Fruit fly (Drosophila melanogaster) whole organism, embryonic: ENCODE data around the gene clumsy.

Experiments
- Adf1 ChIP-seq: fragments of 200-800 bp; sonication (Bioruptor generic); IDR thresholded peaks from 2 replicates; pipeline ENCODE4 v1.3.6; 2022; ENCODE audit warnings: missing biosample characterization, missing genetic modification characterization
- Atf-2 ChIP-seq: fragments of 200-800 bp; sonication (Bioruptor generic); optimal IDR thresholded peaks from 2 replicates; lab custom pipeline; 2016; ENCODE audit warnings: missing biosample characterization, missing genetic modification characterization
- BEAF-32 ChIP-seq: fragments of 200-800 bp; sonication (Bioruptor generic); optimal IDR thresholded peaks from 3 replicates; lab custom pipeline; 2017; ENCODE audit warnings: missing biosample characterization, missing genetic modification characterization, mild to moderate bottlenecking, moderate library complexity, missing genetic modification reagents
- Bdp1 ChIP-seq: fragments of 200-800 bp; sonication (Bioruptor generic); optimal IDR thresholded peaks from 3 replicates; lab custom pipeline; 2016; ENCODE audit warnings: missing biosample characterization, missing genetic modification characterization
- CG10959 ChIP-seq: fragments of 200-800 bp; sonication (Bioruptor generic); IDR thresholded peaks from 2 replicates; pipeline ENCODE4 v1.3.6; 2022; ENCODE audit warnings: missing biosample characterization, missing genetic modification characterization
- CG12299 ChIP-seq: fragments of 200-800 bp; sonication (Bioruptor generic); optimal IDR thresholded peaks from 2 replicates; lab custom pipeline; 2018; ENCODE audit warnings: missing biosample characterization, mild to moderate bottlenecking, missing genetic modification characterization
- CG13123 ChIP-seq: fragments of 200-800 bp; sonication (Bioruptor generic); optimal IDR thresholded peaks from 2 replicates; lab custom pipeline; 2016; ENCODE audit warnings: missing biosample characterization, missing genetic modification characterization
- CG15073 ChIP-seq: fragments of 200-800 bp; sonication (Bioruptor generic); optimal IDR thresholded peaks from 2 replicates; lab custom pipeline; 2016; ENCODE audit warnings: missing biosample characterization, missing genetic modification characterization
- CG2120 ChIP-seq: fragments of 200-800 bp; sonication (Bioruptor generic); optimal IDR thresholded peaks from 3 replicates; lab custom pipeline; 2016; ENCODE audit warnings: missing biosample characterization, missing genetic modification characterization
- CG2678 ChIP-seq: fragments of 200-800 bp; sonication (Bioruptor generic); optimal IDR thresholded peaks from 3 replicates; lab custom pipeline; 2019; ENCODE audit warnings: missing biosample characterization, mild to moderate bottlenecking, missing genetic modification characterization, moderate library complexity
- CG2712 ChIP-seq: fragments of 200-800 bp; optimal IDR thresholded peaks from 3 replicates; lab custom pipeline; 2019; ENCODE audit warnings: missing biosample characterization, mild to moderate bottlenecking, missing genetic modification characterization, moderate library complexity
- CG4707 ChIP-seq: fragments of 200-800 bp; sonication (Bioruptor generic); optimal IDR thresholded peaks from 2 replicates; lab custom pipeline; 2018; ENCODE audit warnings: missing biosample characterization, mild to moderate bottlenecking, missing genetic modification characterization, moderate library complexity
- CG5180 ChIP-seq: fragments of 200-800 bp; sonication (Bioruptor generic); optimal IDR thresholded peaks from 3 replicates; lab custom pipeline; 2017; ENCODE audit warnings: missing biosample characterization, missing genetic modification characterization, mild to moderate bottlenecking, moderate library complexity, missing genetic modification reagents
- CG6175 ChIP-seq: fragments of 200-800 bp; sonication (Bioruptor generic); IDR thresholded peaks from 3 replicates; pipeline ENCODE4 v1.3.6; 2022; ENCODE audit warnings: missing biosample characterization, missing genetic modification characterization
- CG6854 ChIP-seq: fragments of 200-800 bp; sonication (Bioruptor generic); optimal IDR thresholded peaks from 3 replicates; lab custom pipeline; 2017; ENCODE audit warnings: missing biosample characterization, mild to moderate bottlenecking, missing genetic modification characterization
- CG7745 ChIP-seq: fragments of 200-800 bp; sonication (Bioruptor generic); optimal IDR thresholded peaks from 2 replicates; lab custom pipeline; 2018; ENCODE audit warnings: missing biosample characterization, mild to moderate bottlenecking, missing genetic modification characterization, moderate library complexity
- CG9437 ChIP-seq: fragments of 200-800 bp; sonication (Bioruptor generic); optimal IDR thresholded peaks from 2 replicates; lab custom pipeline; 2018; ENCODE audit warnings: missing biosample characterization, mild to moderate bottlenecking, missing genetic modification characterization
- CG9797 ChIP-seq: fragments of 200-800 bp; sonication (Bioruptor generic); optimal IDR thresholded peaks from 3 replicates; lab custom pipeline; 2018; ENCODE audit warnings: missing biosample characterization, mild to moderate bottlenecking, missing genetic modification characterization
- Camta ChIP-seq: fragments of 200-800 bp; sonication (Bioruptor generic); optimal IDR thresholded peaks from 2 replicates; lab custom pipeline; 2016; ENCODE audit warnings: missing biosample characterization, missing genetic modification characterization
- CoRest ChIP-seq: fragments of 200-800 bp; sonication (Bioruptor generic); optimal IDR thresholded peaks from 3 replicates; lab custom pipeline; 2018; ENCODE audit warnings: missing biosample characterization, mild to moderate bottlenecking, missing genetic modification characterization, moderate library complexity
- Dek ChIP-seq: fragments of 200-800 bp; sonication (Bioruptor generic); optimal IDR thresholded peaks from 3 replicates; lab custom pipeline; 2019; ENCODE audit warnings: missing biosample characterization, mild to moderate bottlenecking, missing genetic modification characterization, moderate library complexity
- Hr51 ChIP-seq, 2 experiments: fragments of 200-800 bp; sonication (Bioruptor generic); optimal IDR thresholded peaks; 2 replicates in 1 of 2; 3 replicates in 1 of 2; lab custom pipeline; 2016 to 2018; ENCODE audit warnings: missing biosample characterization in 2 of 2, missing genetic modification characterization in 2 of 2, mild to moderate bottlenecking in 1 of 2, moderate library complexity in 1 of 2
- NC2β ChIP-seq: fragments of 200-800 bp; sonication (Bioruptor generic); optimal IDR thresholded peaks from 2 replicates; lab custom pipeline; 2016; ENCODE audit warnings: missing biosample characterization, missing genetic modification characterization
- Nf-YB ChIP-seq: fragments of 200-800 bp; sonication (Bioruptor generic); optimal IDR thresholded peaks from 3 replicates; lab custom pipeline; 2019; ENCODE audit warnings: missing biosample characterization, mild to moderate bottlenecking, missing genetic modification characterization, moderate library complexity
- Side ChIP-seq: fragments of 200-800 bp; sonication (Bioruptor generic); optimal IDR thresholded peaks from 2 replicates; lab custom pipeline; 2016; ENCODE audit warnings: missing biosample characterization, missing genetic modification characterization
- Tbp ChIP-seq: fragments of >200 bp; optimal IDR thresholded peaks from 2 replicates; lab custom pipeline; 2018; ENCODE audit warnings: missing biosample characterization, missing genetic modification characterization
- aop ChIP-seq: fragments of 200-800 bp; sonication (Bioruptor generic); IDR thresholded peaks from 2 replicates; pipeline ENCODE4 v1.3.6; 2022; ENCODE audit warnings: missing biosample characterization, missing genetic modification characterization
- bab2 ChIP-seq: fragments of 200-800 bp; sonication (Bioruptor generic); optimal IDR thresholded peaks from 2 replicates; lab custom pipeline; 2016; ENCODE audit warnings: missing biosample characterization, missing genetic modification characterization
- chn ChIP-seq: fragments of 200-800 bp; sonication (Bioruptor generic); optimal IDR thresholded peaks from 2 replicates; lab custom pipeline; 2016; ENCODE audit warnings: missing biosample characterization, missing genetic modification characterization
- ci ChIP-seq: fragments of 200-800 bp; sonication (Bioruptor generic); IDR thresholded peaks from 3 replicates; pipeline ENCODE4 v1.3.6; 2022; ENCODE audit warnings: missing biosample characterization, missing genetic modification characterization
- dmrt11E ChIP-seq: fragments of 200-800 bp; sonication (Bioruptor generic); optimal IDR thresholded peaks from 3 replicates; lab custom pipeline; 2018; ENCODE audit warnings: missing biosample characterization, mild to moderate bottlenecking, missing genetic modification characterization, moderate library complexity
- emc ChIP-seq: fragments of 200-800 bp; sonication (Bioruptor generic); optimal IDR thresholded peaks from 2 replicates; lab custom pipeline; 2016; ENCODE audit warnings: missing biosample characterization, missing genetic modification characterization
- gcm ChIP-seq: fragments of 200-800 bp; sonication (Bioruptor generic); optimal IDR thresholded peaks from 2 replicates; lab custom pipeline; 2019; ENCODE audit warnings: missing biosample characterization, mild to moderate bottlenecking, missing genetic modification characterization, moderate library complexity
- luna ChIP-seq: fragments of 200-800 bp; sonication (Bioruptor generic); optimal IDR thresholded peaks from 2 replicates; lab custom pipeline; 2016; ENCODE audit warnings: missing biosample characterization, missing genetic modification characterization
- prd ChIP-seq, 3 experiments: fragments of >200 bp in 2 of 3; fragments of 200-800 bp in 1 of 3; sonication (Bioruptor generic) in 1 of 3; optimal IDR thresholded peaks in 2 of 3; IDR thresholded peaks in 1 of 3; 2 replicates in 2 of 3; 3 replicates in 1 of 3; pipeline versions ENCODE4 v1.3.6 to Lab custom; 2017 to 2022; ENCODE audit warnings: missing biosample characterization in 1 of 3, missing genetic modification characterization in 1 of 3
- repo ChIP-seq: fragments of 200-800 bp; sonication (Bioruptor generic); optimal IDR thresholded peaks from 2 replicates; lab custom pipeline; 2016; ENCODE audit warnings: missing biosample characterization, missing genetic modification characterization
- rib ChIP-seq: fragments of 200-800 bp; sonication (Bioruptor generic); IDR thresholded peaks from 2 replicates; pipeline ENCODE4 v1.3.6; 2022; ENCODE audit warnings: missing biosample characterization, missing genetic modification characterization
- sens-2 ChIP-seq: fragments of 200-800 bp; sonication (Bioruptor generic); IDR thresholded peaks from 2 replicates; pipeline ENCODE4 v1.3.6; 2022; ENCODE audit warnings: missing biosample characterization, missing genetic modification characterization
- sisA ChIP-seq: fragments of 200-800 bp; sonication (Bioruptor generic); IDR thresholded peaks from 2 replicates; pipeline ENCODE4 v1.3.6; 2022; ENCODE audit warnings: missing biosample characterization, missing genetic modification characterization
- tgo ChIP-seq: fragments of 200-800 bp; sonication (Bioruptor generic); IDR thresholded peaks from 3 replicates; pipeline ENCODE4 v1.3.6; 2022; ENCODE audit warnings: missing biosample characterization, missing genetic modification characterization
- wdn ChIP-seq: fragments of 200-800 bp; sonication (Bioruptor generic); IDR thresholded peaks from 2 replicates; pipeline ENCODE4 v1.3.6; 2022; ENCODE audit warnings: missing biosample characterization, missing genetic modification characterization

clumsy gene

dm6 chr2L:21198633-21199264 lies 7.5 kb upstream of the clumsy start, which contains the start of gene Ret (continued):
- TF ChIP-seq Adf1 (no peak), Tbp (GFP tag; lab: Kevin White, UChicago) (no peak), CG9797 (GFP tag; lab: Kevin White, UChicago) (no peak), CoRest (tag; lab: Kevin White, UChicago) (no peak), wdn (GFP tag; lab: Robert Waterston, UW) (no peak), CG6175 (no peak), prd (optimal IDR thresholded peaks at IDR 0.05; lab: Kevin White, UChicago) (no peak), prd (GFP tag; IDR thresholded peaks at IDR 0.05; lab: Robert Waterston, UW) (no peak), rib (GFP tag; lab: Robert Waterston, UW) (no peak), BEAF-32 (no peak), CG10959 (GFP tag; lab: Robert Waterston, UW) (no peak), aop (GFP tag; lab: Robert Waterston, UW) (no peak), Hr51 (GFP tag; optimal IDR thresholded peaks at IDR 0.05; lab: Kevin White, UChicago) (no peak), CG12299 (tag; lab: Kevin White, UChicago) (no peak), ci (GFP tag; lab: Robert Waterston, UW) (no peak), CG9437 (GFP tag; lab: Kevin White, UChicago) (no peak), sisA (GFP tag; lab: Robert Waterston, UW) (no peak), repo (GFP tag; lab: Kevin White, UChicago) (no peak), CG2120 (GFP tag; lab: Kevin White, UChicago) (no peak), CG5180 (GFP tag; lab: Kevin White, UChicago) (no peak), Camta (no peak), CG7745 (no peak), bab2 (no peak), CG6854 (no peak), tgo (GFP tag; lab: Robert Waterston, UW) (no peak)

dm6 chr2L:21200275-21200674 lies 6.0 kb upstream of the clumsy start, which contains the start of gene CG31624:
Gene CG31624, minus strand, starts transcription at chr2L:21200375.
- TF ChIP-seq gcm (GFP tag; lab: Kevin White, UChicago) (no peak), CG13123 (GFP tag; lab: Kevin White, UChicago) (no peak), dmrt11E (tag; lab: Kevin White, UChicago) (no peak), Dek (tag; lab: Kevin White, UChicago) (no peak)
- TF ChIP-seq, all 482 proteins: peak for 0

dm6 chr2L:21202702-21203101 lies 3.6 kb upstream of the clumsy start, which contains the start of gene CG31988:
Gene CG31988, minus strand, starts transcription at chr2L:21202802.
- no peak for TF ChIP-seq sens-2
- no peak for TF ChIP-seq emc
- TF ChIP-seq CG15073 = no peak
- TF ChIP-seq Atf-2 (GFP tag; lab: Kevin White, UChicago) = no peak
- TF ChIP-seq Bdp1 = no peak
- no peak for TF ChIP-seq NC2β
- no peak for TF ChIP-seq CG2712
- TF ChIP-seq CG4707 (GFP tag; lab: Kevin White, UChicago) = no peak
- TF ChIP-seq chn (GFP tag; lab: Kevin White, UChicago) = no peak
- no peak for TF ChIP-seq CG2678 (tag; lab: Kevin White, UChicago)
- TF ChIP-seq Side = no peak
- no peak for TF ChIP-seq Nf-YB (GFP tag; lab: Kevin White, UChicago)
- no peak for TF ChIP-seq luna
